Fruit fly (Drosophila melanogaster): Measurements from ENCODE around the gene CG46320.

Gene CG46320

DNA sequence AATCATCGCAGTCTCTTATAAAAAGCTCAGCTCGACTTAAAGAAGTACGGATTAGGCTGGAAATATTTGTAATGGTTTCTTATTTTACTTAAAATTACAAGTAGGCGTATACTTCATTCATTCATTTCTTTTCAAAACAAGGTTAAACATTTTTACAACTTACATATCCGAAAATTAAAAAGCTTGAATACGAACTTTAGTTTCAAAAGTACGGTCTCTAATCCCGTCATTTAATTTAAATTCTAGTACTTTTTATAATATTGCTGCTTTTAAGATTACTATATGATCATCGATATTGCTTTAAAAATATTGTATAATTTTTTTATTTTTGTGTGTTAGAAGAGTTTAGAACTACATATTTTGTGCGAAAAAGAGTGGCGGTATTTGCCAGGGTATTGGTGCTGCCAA lies 33.7 kb upstream of the CG46320 start (continued):
- TF ChIP-seq HHEX (GFP tag; optimal IDR thresholded peaks at IDR 0.05) (no peak), fd3F (GFP tag; optimal IDR thresholded peaks at IDR 0.05) (no peak), Dp (GFP tag; optimal IDR thresholded peaks at IDR 0.05) (no peak), z (GFP tag; IDR thresholded peaks at IDR 0.05) (no peak), Oaz (GFP tag; IDR thresholded peaks at IDR 0.05) (no peak), pros (GFP tag; optimal IDR thresholded peaks at IDR 0.05) (no peak), CG8924 (tag; optimal IDR thresholded peaks at IDR 0.05) (no peak), CG9609 (GFP tag; optimal IDR thresholded peaks at IDR 0.05) (no peak), CG9797 (GFP tag; optimal IDR thresholded peaks at IDR 0.05) (no peak), gro (GFP tag; optimal IDR thresholded peaks at IDR 0.05) (no peak), odd (GFP tag; optimal IDR thresholded peaks at IDR 0.05) (no peak), emc (GFP tag; optimal IDR thresholded peaks at IDR 0.05) (no peak), CG10654 (GFP tag; optimal IDR thresholded peaks at IDR 0.05) (no peak), repo (GFP tag; optimal IDR thresholded peaks at IDR 0.05) (no peak), dmrt99B (tag; optimal IDR thresholded peaks at IDR 0.05) (no peak), Gug (GFP tag; IDR thresholded peaks at IDR 0.05) (no peak), gfzf (GFP tag; optimal IDR thresholded peaks at IDR 0.05) (no peak), CG10543 (GFP tag; optimal IDR thresholded peaks at IDR 0.05) (no peak), CG15269 (tag; optimal IDR thresholded peaks at IDR 0.05) (no peak), ken (GFP tag; IDR thresholded peaks at IDR 0.05) (no peak), CG10147 (GFP tag; optimal IDR thresholded peaks at IDR 0.05) (peak; percentile 1), Nf-YA (GFP tag; IDR thresholded peaks at IDR 0.05) (no peak), NFAT (GFP tag; IDR thresholded peaks at IDR 0.05) (no peak), dm (GFP tag; optimal IDR thresholded peaks at IDR 0.05) (no peak), Atf3 (GFP tag; optimal IDR thresholded peaks at IDR 0.05) (no peak), Dad (GFP tag; optimal IDR thresholded peaks at IDR 0.05) (no peak), lola (GFP tag; optimal IDR thresholded peaks at IDR 0.05) (peak in 1 of 3 experiments; percentile 68), bcd (GFP tag; optimal IDR thresholded peaks at IDR 0.05) (peak; percentile 45), CG32772 (GFP tag; IDR thresholded peaks at IDR 0.05) (no peak), mld (GFP tag; IDR thresholded peaks at IDR 0.05; ENCODE audit: partially characterized antibody) (no peak), h (optimal IDR thresholded peaks at IDR 0.05) (no peak), MBD-R2 (GFP tag; IDR thresholded peaks at IDR 0.05) (no peak), wek (GFP tag; optimal IDR thresholded peaks at IDR 0.05) (no peak), nmo (GFP tag; optimal IDR thresholded peaks at IDR 0.05) (peak; percentile 36), B-H1 (GFP tag; IDR thresholded peaks at IDR 0.05) (no peak), mirr (GFP tag; optimal IDR thresholded peaks at IDR 0.05) (no peak), crol (GFP tag; IDR thresholded peaks at IDR 0.05) (no peak), CG8944 (GFP tag; optimal IDR thresholded peaks at IDR 0.05) (no peak), CG3407 (GFP tag; optimal IDR thresholded peaks at IDR 0.05) (no peak), bowl (GFP tag; IDR thresholded peaks at IDR 0.05) (no peak), CG1233 (GFP tag; optimal IDR thresholded peaks at IDR 0.05) (peak; percentile 73), CG4617 (GFP tag; optimal IDR thresholded peaks at IDR 0.05; ENCODE audit: borderline replicate concordance) (no peak), CG6854 (GFP tag; optimal IDR thresholded peaks at IDR 0.05) (no peak), gcm (GFP tag; optimal IDR thresholded peaks at IDR 0.05) (no peak), CG16863 (GFP tag; optimal IDR thresholded peaks at IDR 0.05) (no peak), Spps (tag; optimal IDR thresholded peaks at IDR 0.05) (no peak), Deaf1 (tag; optimal IDR thresholded peaks at IDR 0.05) (no peak), CG7372 (GFP tag; IDR thresholded peaks at IDR 0.05) (no peak), sc (optimal IDR thresholded peaks at IDR 0.05) (no peak), sc (GFP tag; optimal IDR thresholded peaks at IDR 0.05) (peak; percentile 21), ATbp (GFP tag; optimal IDR thresholded peaks at IDR 0.05) (no peak), yki (optimal IDR thresholded peaks at IDR 0.05) (no peak), Six4 (GFP tag; optimal IDR thresholded peaks at IDR 0.05) (peak; percentile 33)
